Worm (Caenorhabditis elegans): ENCODE measurements around the gene nhr-66.

- TF ChIP-seq K02D7.2 (tag; optimal IDR thresholded peaks at IDR 0.05) (no peak), lim-6 (tag; optimal IDR thresholded peaks at IDR 0.05) (no peak), mec-3 (tag; optimal IDR thresholded peaks at IDR 0.05; ENCODE audit: borderline replicate concordance) (no peak), ref-2 (tag; optimal IDR thresholded peaks at IDR 0.05) (no peak), ceh-18 (tag; optimal IDR thresholded peaks at IDR 0.05) (no peak), T23F11.4 (GFP tag; optimal IDR thresholded peaks at IDR 0.05) (no peak), pha-4 (tag; optimal IDR thresholded peaks at IDR 0.05) (no peak), F13H6.1 (tag; optimal IDR thresholded peaks at IDR 0.05) (no peak), unc-86 (tag; optimal IDR thresholded peaks at IDR 0.05) (no peak), ahr-1 (tag; optimal IDR thresholded peaks at IDR 0.05) (no peak), nhr-11 (tag; optimal IDR thresholded peaks at IDR 0.05) (no peak), elt-2 (tag; optimal IDR thresholded peaks at IDR 0.05) (no peak), ceh-30 (tag; optimal IDR thresholded peaks at IDR 0.05) (no peak)
These were observed 7.7 kb upstream of the nhr-66 start, which contains the start of gene T09A12.1 for ce11 chrIV:8244112-8244511.

Measured in whole organism, late embryonic.